Worm (Caenorhabditis elegans) whole organism, L4 larva: Measurements from ENCODE around the gene Y47D3A.20.

Source experiments
- D1046.2 ChIP-seq: fragments of 200-800 bp; sonication (Bioruptor generic); IDR thresholded peaks from 2 replicates; pipeline ENCODE4 v1.3.6; 2022; ENCODE audit warnings: missing genetic modification characterization, missing compliant biosample characterization
- F10B5.3 ChIP-seq: sonication (generic microtip); optimal IDR thresholded peaks from 2 replicates; lab custom pipeline; 2016; ENCODE audit warnings: mild to moderate bottlenecking, missing genetic modification characterization, missing compliant biosample characterization
- F44E2.7 ChIP-seq: fragments of 200-800 bp; sonication (Bioruptor generic); IDR thresholded peaks from 2 replicates; pipeline ENCODE4 v2.1.2; 2022; ENCODE audit warnings: missing genetic modification characterization, missing compliant biosample characterization
- F49E8.2 ChIP-seq: sonication (generic microtip); optimal IDR thresholded peaks from 2 replicates; lab custom pipeline; 2016; ENCODE audit warnings: missing compliant biosample characterization, mild to moderate bottlenecking, missing genetic modification characterization, borderline replicate concordance
- R02D3.7 ChIP-seq: fragments of 150-350 bp; sonication (generic microtip); optimal IDR thresholded peaks from 3 replicates; lab custom pipeline; 2014; ENCODE audit warnings: missing biosample characterization, missing genetic modification characterization
- T26A8.4 ChIP-seq: fragments of 200-800 bp; sonication (Bioruptor generic); IDR thresholded peaks from 2 replicates; pipeline ENCODE4 v1.3.6; 2022; ENCODE audit warnings: missing genetic modification characterization, missing compliant biosample characterization
- Y5F2A.4 ChIP-seq: fragments of 200-800 bp; sonication (Bioruptor generic); optimal IDR thresholded peaks from 2 replicates; lab custom pipeline; 2018; ENCODE audit warnings: mild to moderate bottlenecking, missing genetic modification characterization, missing compliant biosample characterization
- aha-1 ChIP-seq: fragments of 150-350 bp; peaks from one replicate; lab custom pipeline; 2014; ENCODE audit warnings: missing biosample characterization, missing genetic modification characterization
- aly-2 ChIP-seq: sonication (generic microtip); optimal IDR thresholded peaks from 2 replicates; lab custom pipeline; 2018; ENCODE audit warnings: missing biosample characterization, missing genetic modification characterization
- arid-1 ChIP-seq: fragments of 200-800 bp; sonication (Bioruptor generic); conservative IDR thresholded peaks from 2 replicates; pipeline ENCODE4 v1.3.6; 2022; ENCODE audit warnings: missing genetic modification reagents, missing genetic modification characterization, missing compliant biosample characterization
- ceh-20 ChIP-seq: fragments of 200-800 bp; sonication (Bioruptor generic); IDR thresholded peaks from 2 replicates; pipeline ENCODE4 v1.3.6; 2022; ENCODE audit warnings: missing genetic modification reagents, missing genetic modification characterization, missing compliant biosample characterization
- ceh-32 ChIP-seq: sonication (generic microtip); optimal IDR thresholded peaks from 2 replicates; lab custom pipeline; 2016; ENCODE audit warnings: mild to moderate bottlenecking, missing genetic modification characterization, missing compliant biosample characterization; ENCODE audit not compliant: poor library complexity
- ceh-44 ChIP-seq: fragments of 200-800 bp; sonication (Bioruptor generic); IDR thresholded peaks from 2 replicates; pipeline ENCODE4 v1.3.6; 2022; ENCODE audit warnings: missing genetic modification reagents, missing genetic modification characterization, missing compliant biosample characterization
- ceh-62 ChIP-seq: sonication (generic microtip); optimal IDR thresholded peaks from 2 replicates; lab custom pipeline; 2017; ENCODE audit warnings: missing biosample characterization, missing genetic modification characterization
- ces-1 ChIP-seq: fragments of 150-350 bp; sonication (generic microtip); optimal IDR thresholded peaks from 4 replicates; lab custom pipeline; 2014; ENCODE audit warnings: missing biosample characterization, missing genetic modification reagents, missing genetic modification characterization
- daf-16 ChIP-seq, 3 experiments: sonication (generic microtip); optimal IDR thresholded peaks; 2 replicates each; lab custom pipeline; 2016 to 2017; ENCODE audit warnings: missing genetic modification characterization in 3 of 3, missing genetic modification reagents in 3 of 3, mild to moderate bottlenecking in 2 of 3, missing compliant biosample characterization in 2 of 3, missing biosample characterization in 1 of 3, moderate library complexity in 1 of 3
- daf-19 ChIP-seq: fragments of 200-800 bp; sonication (Bioruptor generic); conservative IDR thresholded peaks from 2 replicates; pipeline ENCODE4 v1.3.6; 2022; ENCODE audit warnings: missing genetic modification characterization, missing compliant biosample characterization
- daf-8 ChIP-seq: fragments of 200-800 bp; sonication (Bioruptor generic); IDR thresholded peaks from 2 replicates; pipeline ENCODE4 v1.3.6; 2022; ENCODE audit warnings: missing genetic modification characterization, missing compliant biosample characterization
- duxl-1 ChIP-seq: sonication (generic microtip); optimal IDR thresholded peaks from 2 replicates; lab custom pipeline; 2016; ENCODE audit warnings: mild to moderate bottlenecking, missing genetic modification characterization, moderate library complexity, missing compliant biosample characterization; ENCODE audit not compliant: poor library complexity
- dve-1 ChIP-seq: sonication (generic microtip); optimal IDR thresholded peaks from 2 replicates; lab custom pipeline; 2017; ENCODE audit warnings: antibody characterized with exemption, mild to moderate bottlenecking, missing genetic modification characterization, missing compliant biosample characterization; ENCODE audit not compliant: insufficient read depth
- fos-1 ChIP-seq: fragments of 150-350 bp; optimal IDR thresholded peaks from 2 replicates; lab custom pipeline; 2014; ENCODE audit warnings: missing biosample characterization, missing genetic modification characterization
- hif-1 ChIP-seq, 2 experiments: sonication (generic microtip); optimal IDR thresholded peaks; 2 replicates each; lab custom pipeline; 2016 to 2017; ENCODE audit warnings: missing compliant biosample characterization in 2 of 2, missing genetic modification characterization in 2 of 2, missing genetic modification reagents in 2 of 2, missing genotype in 2 of 2, mild to moderate bottlenecking in 1 of 2
- hmg-1.1 ChIP-seq: fragments of 200-800 bp; sonication (Bioruptor generic); IDR thresholded peaks from 2 replicates; pipeline ENCODE4 v1.3.6; 2022; ENCODE audit warnings: missing genetic modification reagents, missing genetic modification characterization, missing compliant biosample characterization
- jun-1 ChIP-seq: fragments of 150-350 bp; optimal IDR thresholded peaks from 2 replicates; lab custom pipeline; 2014; ENCODE audit warnings: missing biosample characterization, missing genetic modification reagents, missing genetic modification characterization
- lim-7 ChIP-seq: fragments of 200-800 bp; sonication (Bioruptor generic); IDR thresholded peaks from 2 replicates; pipeline ENCODE4 v1.3.6; 2022; ENCODE audit warnings: missing genetic modification characterization, missing compliant biosample characterization
- lin-1 ChIP-seq: fragments of 200-800 bp; sonication (Bioruptor generic); IDR thresholded peaks from 2 replicates; pipeline ENCODE4 v1.3.6; 2022; ENCODE audit warnings: missing genetic modification reagents, missing genetic modification characterization, missing compliant biosample characterization
- lin-15B ChIP-seq: fragments of 150-350 bp; sonication (generic microtip); optimal IDR thresholded peaks from 3 replicates; lab custom pipeline; 2014; ENCODE audit warnings: missing biosample characterization, missing genetic modification characterization
- lin-38 ChIP-seq: fragments of 200-800 bp; sonication (Bioruptor generic); IDR thresholded peaks from 2 replicates; pipeline ENCODE4 v1.3.6; 2022; ENCODE audit warnings: missing genetic modification reagents, missing genetic modification characterization, missing compliant biosample characterization
- lin-39 ChIP-seq: fragments of 150-350 bp; optimal IDR thresholded peaks from 2 replicates; lab custom pipeline; 2014; ENCODE audit warnings: missing biosample characterization, missing genetic modification reagents, missing genetic modification characterization
- lir-3 ChIP-seq: sonication (generic microtip); optimal IDR thresholded peaks from 2 replicates; lab custom pipeline; 2016; ENCODE audit warnings: mild to moderate bottlenecking, missing genetic modification characterization, missing compliant biosample characterization
- madf-5 ChIP-seq, 2 experiments: fragments of 200-800 bp; sonication (Bioruptor generic); IDR thresholded peaks; 2 replicates each; pipeline ENCODE4 v1.3.6; 2022; ENCODE audit warnings: missing compliant biosample characterization in 2 of 2, missing genetic modification characterization in 2 of 2
- mdl-1 ChIP-seq, 2 experiments: fragments of 150-350 bp in 1 of 2; sonication (generic microtip) in 1 of 2; optimal IDR thresholded peaks; 2 replicates each; lab custom pipeline; 2014 to 2017; ENCODE audit warnings: missing biosample characterization in 2 of 2, missing genetic modification characterization in 2 of 2
- mdt-29 ChIP-seq: fragments of 200-800 bp; sonication (Bioruptor generic); IDR thresholded peaks from 2 replicates; pipeline ENCODE4 v1.3.6; 2022; ENCODE audit warnings: missing genetic modification reagents, missing genetic modification characterization, missing compliant biosample characterization
- mes-2 ChIP-seq: sonication (generic microtip); optimal IDR thresholded peaks from 2 replicates; lab custom pipeline; 2016; ENCODE audit warnings: missing genotype, mild to moderate bottlenecking, missing genetic modification characterization, missing compliant biosample characterization; ENCODE audit not compliant: poor library complexity, severe bottlenecking
- mxl-2 ChIP-seq: fragments of 200-800 bp; sonication (Bioruptor generic); conservative IDR thresholded peaks from 2 replicates; pipeline ENCODE4 v1.3.6; 2022; ENCODE audit warnings: missing genetic modification reagents, missing genetic modification characterization, missing compliant biosample characterization
- mxl-3 ChIP-seq: fragments of 200-800 bp; sonication (Bioruptor generic); optimal IDR thresholded peaks from 2 replicates; lab custom pipeline; 2018; ENCODE audit warnings: mild to moderate bottlenecking, missing genetic modification characterization, missing compliant biosample characterization
- nhr-10 ChIP-seq: fragments of 150-350 bp; optimal IDR thresholded peaks from 2 replicates; lab custom pipeline; 2014; ENCODE audit warnings: missing biosample characterization, missing genetic modification characterization
- nhr-102 ChIP-seq: sonication (generic microtip); optimal IDR thresholded peaks from 2 replicates; lab custom pipeline; 2016; ENCODE audit warnings: mild to moderate bottlenecking, missing genetic modification characterization, moderate library complexity, missing compliant biosample characterization
- nhr-11 ChIP-seq: fragments of 150-350 bp; optimal IDR thresholded peaks from 2 replicates; lab custom pipeline; 2014; ENCODE audit warnings: missing biosample characterization, missing genetic modification characterization
- nhr-111 ChIP-seq: fragments of 200-800 bp; sonication (Bioruptor generic); optimal IDR thresholded peaks from 2 replicates; lab custom pipeline; 2018; ENCODE audit warnings: mild to moderate bottlenecking, missing genetic modification characterization, missing compliant biosample characterization
- nhr-25 ChIP-seq: sonication (generic microtip); optimal IDR thresholded peaks from 2 replicates; lab custom pipeline; 2017; ENCODE audit warnings: missing genetic modification characterization, mild to moderate bottlenecking, missing compliant biosample characterization, antibody characterized with exemption, moderate library complexity, borderline replicate concordance; ENCODE audit not compliant: insufficient read depth
- nhr-28 ChIP-seq: fragments of 150-350 bp; optimal IDR thresholded peaks from 2 replicates; lab custom pipeline; 2014; ENCODE audit warnings: missing biosample characterization, missing genetic modification characterization
- nhr-6 ChIP-seq: fragments of 150-350 bp; optimal IDR thresholded peaks from 2 replicates; lab custom pipeline; 2014; ENCODE audit warnings: missing biosample characterization, missing genetic modification characterization
- pqm-1 ChIP-seq: sonication (generic microtip); optimal IDR thresholded peaks from 2 replicates; lab custom pipeline; 2017; ENCODE audit warnings: missing biosample characterization, missing genetic modification characterization
- snpc-1.2 ChIP-seq: fragments of 200-800 bp; sonication (Bioruptor generic); IDR thresholded peaks from 2 replicates; pipeline ENCODE4 v1.3.6; 2022; ENCODE audit warnings: missing genetic modification reagents, missing genetic modification characterization, missing compliant biosample characterization
- spr-3 ChIP-seq: fragments of 200-800 bp; sonication (Bioruptor generic); optimal IDR thresholded peaks from 2 replicates; lab custom pipeline; 2018; ENCODE audit warnings: mild to moderate bottlenecking, missing genetic modification characterization, missing compliant biosample characterization
- tra-1 ChIP-seq: fragments of 200-800 bp; sonication (Bioruptor generic); IDR thresholded peaks from 2 replicates; pipeline ENCODE4 v1.3.6; 2022; ENCODE audit warnings: missing genetic modification reagents, missing genetic modification characterization, missing compliant biosample characterization
- zfp-3 ChIP-seq: fragments of 200-800 bp; sonication (Bioruptor generic); conservative IDR thresholded peaks from 2 replicates; pipeline ENCODE4 v1.3.6; 2022; ENCODE audit warnings: missing genetic modification reagents, missing genetic modification characterization, missing compliant biosample characterization
- ztf-11 ChIP-seq: fragments of 150-350 bp; optimal IDR thresholded peaks from 2 replicates; lab custom pipeline; 2014; ENCODE audit warnings: missing biosample characterization, missing genetic modification characterization
- ztf-7 ChIP-seq: fragments of 150-350 bp; optimal IDR thresholded peaks from 2 replicates; lab custom pipeline; 2014; ENCODE audit warnings: missing biosample characterization, missing genetic modification characterization

Gene Y47D3A.20

ce11 chrIII:11243421-11243820 lies 31.4 kb upstream of the Y47D3A.20 start:
- TF ChIP-seq aly-2 (no peak), tra-1 (GFP tag; lab: Robert Waterston, UW) (0 out of 2 replicates have a peak, but pooled peaks have one; percentile 47), F49E8.2 (tag; lab: Kevin White, UChicago) (no peak), ceh-20 (peak; percentile 68; the same call in 1 of the 2 replicates), daf-8 (GFP tag; lab: Robert Waterston, UW) (no peak), F10B5.3 (tag; lab: Kevin White, UChicago) (no peak), mxl-3 (GFP tag; lab: Kevin White, UChicago) (peak; percentile 57), pqm-1 (tag; lab: Kevin White, UChicago) (peak; percentile 35), daf-16 (GFP tag; optimal IDR thresholded peaks at IDR 0.05; lab: Kevin White, UChicago) (no peak), daf-16 (tag; optimal IDR thresholded peaks at IDR 0.05; lab: Kevin White, UChicago) (peak; percentile 74), arid-1 (0 out of 2 replicates have a peak, but pooled peaks have one; percentile 14), ceh-44 (GFP tag; lab: Robert Waterston, UW) (no peak), lin-39 (tag; lab: Kevin White, UChicago) (no peak), lin-1 (GFP tag; lab: Robert Waterston, UW) (no peak), mes-2 (tag; lab: Kevin White, UChicago) (peak; percentile 76), fos-1 (tag; lab: Kevin White, UChicago) (no peak), ceh-32 (tag; lab: Kevin White, UChicago) (no peak), aha-1 (peak; percentile 16), nhr-10 (tag; lab: Kevin White, UChicago) (no peak), lin-38 (GFP tag; lab: Robert Waterston, UW) (peak; percentile 50), duxl-1 (no peak), nhr-111 (GFP tag; lab: Kevin White, UChicago) (no peak), lin-15B (tag; lab: Kevin White, UChicago) (no peak), mdl-1 (tag; optimal IDR thresholded peaks at IDR 0.05; lab: Kevin White, UChicago) (peak in 1 of 2 experiments; percentile 80), R02D3.7 (no peak), lim-7 (GFP tag; lab: Robert Waterston, UW) (no peak), Y5F2A.4 (GFP tag; lab: Kevin White, UChicago) (no peak), ceh-62 (tag; lab: Kevin White, UChicago) (no peak), nhr-28 (peak; percentile 88), F44E2.7 (GFP tag; lab: Robert Waterston, UW) (no peak), T26A8.4 (GFP tag; lab: Robert Waterston, UW) (peak; percentile 31; the same call in 1 of the 2 replicates), nhr-102 (no peak), zfp-3 (GFP tag; lab: Robert Waterston, UW) (no peak), dve-1 (peak; percentile 94), ztf-7 (peak; percentile 6), lir-3 (tag; lab: Kevin White, UChicago) (no peak), mdt-29 (GFP tag; lab: Robert Waterston, UW) (no peak), nhr-11 (tag; lab: Kevin White, UChicago) (peak; percentile 14), daf-19 (GFP tag; lab: Robert Waterston, UW) (no peak), spr-3 (GFP tag; lab: Kevin White, UChicago) (no peak), nhr-25 (tag; lab: Kevin White, UChicago) (peak; percentile 43), hif-1 (tag; optimal IDR thresholded peaks at IDR 0.05; lab: Kevin White, UChicago) (peak in 1 of 2 experiments; percentile 49), D1046.2 (GFP tag; lab: Robert Waterston, UW) (no peak), nhr-6 (tag; lab: Kevin White, UChicago) (peak; percentile 71), ces-1 (GFP tag; lab: Kevin White, UChicago) (no peak), snpc-1.2 (GFP tag; lab: Robert Waterston, UW) (no peak), jun-1 (tag; lab: Kevin White, UChicago) (no peak), hmg-1.1 (GFP tag; lab: Robert Waterston, UW) (peak; percentile 69), madf-5 (GFP tag; IDR thresholded peaks at IDR 0.05; lab: Robert Waterston, UW) (no peak), mxl-2 (no peak), ztf-11 (tag; lab: Kevin White, UChicago) (no peak)
